Worm (Caenorhabditis elegans): ENCODE measurements around the gene cyp-25A2.

cyp-25A2 gene

DNA sequence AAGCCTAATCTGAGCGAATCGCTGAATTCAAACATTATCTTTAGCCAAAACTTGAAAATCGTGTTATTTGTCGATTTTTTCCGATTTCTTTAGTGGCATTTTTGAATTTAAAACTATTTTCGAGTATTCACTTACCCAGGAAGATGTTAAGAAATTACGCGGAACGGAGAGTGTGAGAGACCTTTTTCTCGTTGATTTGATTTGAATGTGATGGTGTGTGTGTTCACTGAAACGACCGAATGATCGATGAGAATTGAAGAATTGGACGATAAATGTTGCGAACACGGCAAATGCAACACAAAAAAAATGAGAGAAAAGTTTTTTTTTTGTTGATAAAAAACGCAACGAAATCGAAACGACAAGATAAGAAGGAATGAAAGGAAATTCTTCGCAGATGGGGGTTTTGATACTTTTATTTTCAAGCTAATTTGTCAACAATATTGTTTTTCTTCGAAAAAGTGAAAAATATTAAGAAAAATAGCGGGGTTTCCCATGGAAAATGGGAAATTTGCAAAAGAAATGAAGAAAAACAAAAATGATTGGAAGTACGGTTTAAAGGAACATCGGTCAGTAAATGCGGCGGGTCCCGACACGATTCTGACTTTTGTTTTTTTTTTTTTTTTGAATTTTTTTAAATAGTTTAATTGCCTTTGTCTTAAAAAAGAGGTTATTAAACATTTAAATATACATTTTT, 34.6 kb upstream of the cyp-25A2 start, which contains the start of gene mtm-3:
Gene mtm-3 (minus strand): TSS at position 228 of the 694 bp plus-strand sequence.
- TF ChIP-seq mml-1 (tag; optimal IDR thresholded peaks at IDR 0.05) = no peak
- no peak for TF ChIP-seq skn-1 (tag; optimal IDR thresholded peaks at IDR 0.05)
- no peak for TF ChIP-seq elt-3 (tag; optimal IDR thresholded peaks at IDR 0.05)
- no peak for TF ChIP-seq tbx-2 (tag; optimal IDR thresholded peaks at IDR 0.05)
- no peak for TF ChIP-seq egl-5 (tag; optimal IDR thresholded peaks at IDR 0.05)
- no peak for TF ChIP-seq aly-2 (tag; optimal IDR thresholded peaks at IDR 0.05)
- TF ChIP-seq eor-1 (tag; optimal IDR thresholded peaks at IDR 0.05) = no peak
- no peak for TF ChIP-seq sea-2 (GFP tag; optimal IDR thresholded peaks at IDR 0.05)
- TF ChIP-seq ceh-9 (tag; optimal IDR thresholded peaks at IDR 0.05) = no peak
- TF ChIP-seq nfya-1 (tag; optimal IDR thresholded peaks at IDR 0.05; ENCODE audit: insufficient read depth) = peak; percentile 24
- TF ChIP-seq mdl-1 (tag; optimal IDR thresholded peaks at IDR 0.05) = no peak
- no peak for TF ChIP-seq ceh-16 (tag; optimal IDR thresholded peaks at IDR 0.05)
- no peak for TF ChIP-seq ceh-28 (tag; optimal IDR thresholded peaks at IDR 0.05)
- peak; percentile 43 for TF ChIP-seq elt-2 (tag; optimal IDR thresholded peaks at IDR 0.05)
- TF ChIP-seq lin-15B (tag; optimal IDR thresholded peaks at IDR 0.05) = no peak
- TF ChIP-seq fkh-10 (GFP tag; optimal IDR thresholded peaks at IDR 0.05) = no peak
- TF ChIP-seq unc-62 (GFP tag; optimal IDR thresholded peaks at IDR 0.05) = no peak
- no peak for TF ChIP-seq nhr-237 (tag; optimal IDR thresholded peaks at IDR 0.05)
- no peak for TF ChIP-seq nhr-25 (tag; optimal IDR thresholded peaks at IDR 0.05)
- no peak for TF ChIP-seq nhr-76 (tag; optimal IDR thresholded peaks at IDR 0.05)
- TF ChIP-seq unc-39 (tag; optimal IDR thresholded peaks at IDR 0.05) = no peak
- peak; percentile 29 for TF ChIP-seq pha-4 (tag; optimal IDR thresholded peaks at IDR 0.05)
- TF ChIP-seq nhr-43 (tag; optimal IDR thresholded peaks at IDR 0.05; ENCODE audit: poor library complexity, severe bottlenecking) = no peak
- no peak for TF ChIP-seq fos-1 (tag; optimal IDR thresholded peaks at IDR 0.05)
- TF ChIP-seq nhr-23 (tag; optimal IDR thresholded peaks at IDR 0.05) = no peak
- peak; percentile 54 for TF ChIP-seq ama-1 (optimal IDR thresholded peaks at IDR 0.05)

- TF ChIP-seq jun-1 (tag; optimal IDR thresholded peaks at IDR 0.05) (no peak), ceh-28 (tag; optimal IDR thresholded peaks at IDR 0.05) (no peak), elt-1 (tag; optimal IDR thresholded peaks at IDR 0.05) (no peak), eor-1 (tag; optimal IDR thresholded peaks at IDR 0.05) (no peak)
Observed at ce11 chrIII:3800934-3801252, 34.1 kb upstream of the cyp-25A2 start.

DNA sequence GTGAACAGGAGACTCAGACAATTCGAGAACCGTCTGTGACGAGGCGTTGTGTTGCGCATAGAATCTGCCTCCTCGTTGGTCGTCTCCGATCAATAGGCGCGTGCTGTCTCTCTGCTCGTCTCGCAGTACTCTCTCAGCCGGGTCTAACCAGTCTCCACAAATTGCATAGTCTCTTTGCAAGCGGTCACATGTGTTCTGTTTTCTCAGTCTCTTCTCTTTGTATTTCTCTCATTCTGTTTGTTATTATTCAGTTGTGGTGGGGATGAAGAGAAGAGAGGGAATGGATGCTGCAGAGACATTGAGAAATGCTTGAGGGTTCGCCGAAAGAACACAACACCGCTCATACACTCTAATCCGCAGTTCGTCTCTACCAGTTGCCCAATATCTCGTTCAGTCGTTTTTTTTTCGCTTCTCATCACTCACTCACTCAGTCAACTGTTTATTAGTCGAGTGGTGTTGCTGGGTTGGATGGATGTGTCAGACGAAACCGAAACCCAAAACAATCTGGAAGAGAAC, 33.6 kb upstream of the cyp-25A2 start:
- TF ChIP-seq jun-1 (tag; optimal IDR thresholded peaks at IDR 0.05) = peak; percentile 98
- peak; percentile 88 for TF ChIP-seq ceh-82 (tag; optimal IDR thresholded peaks at IDR 0.05)
- TF ChIP-seq elt-3 (tag; optimal IDR thresholded peaks at IDR 0.05) = peak in 1 of 3 experiments; percentile 30
- TF ChIP-seq lin-39 (tag; optimal IDR thresholded peaks at IDR 0.05) = peak; percentile 96
- peak; percentile 43 for TF ChIP-seq sea-2 (GFP tag; optimal IDR thresholded peaks at IDR 0.05)
- TF ChIP-seq fkh-10 (GFP tag; optimal IDR thresholded peaks at IDR 0.05) = peak; percentile 97
- no peak for TF ChIP-seq nhr-67 (tag; optimal IDR thresholded peaks at IDR 0.05)
- peak; percentile 91 for TF ChIP-seq tbx-2 (tag; optimal IDR thresholded peaks at IDR 0.05)
- TF ChIP-seq mdl-1 (tag; optimal IDR thresholded peaks at IDR 0.05) = peak; percentile 99
- TF ChIP-seq ztf-4 (tag; optimal IDR thresholded peaks at IDR 0.05) = peak; percentile 81
- peak; percentile 84 for TF ChIP-seq pqm-1 (tag; optimal IDR thresholded peaks at IDR 0.05)
- TF ChIP-seq ztf-11 (tag; optimal IDR thresholded peaks at IDR 0.05) = no peak
- peak; percentile 15 for TF ChIP-seq ZK546.5 (tag; optimal IDR thresholded peaks at IDR 0.05)
- TF ChIP-seq zag-1 (tag; optimal IDR thresholded peaks at IDR 0.05) = peak; percentile 54
- TF ChIP-seq nhr-28 (tag; optimal IDR thresholded peaks at IDR 0.05) = no peak
- TF ChIP-seq nhr-11 (tag; optimal IDR thresholded peaks at IDR 0.05) = peak; percentile 86
- TF ChIP-seq mml-1 (tag; optimal IDR thresholded peaks at IDR 0.05) = no peak
- TF ChIP-seq aly-2 (tag; optimal IDR thresholded peaks at IDR 0.05) = no peak
- TF ChIP-seq nhr-43 (tag; optimal IDR thresholded peaks at IDR 0.05; ENCODE audit: poor library complexity, severe bottlenecking) = peak; percentile 93
- no peak for TF ChIP-seq daf-12 (tag; optimal IDR thresholded peaks at IDR 0.05)
- TF ChIP-seq nhr-237 (tag; optimal IDR thresholded peaks at IDR 0.05) = no peak
- TF ChIP-seq nhr-12 (tag; optimal IDR thresholded peaks at IDR 0.05) = no peak
- TF ChIP-seq pha-4 (tag; optimal IDR thresholded peaks at IDR 0.05) = peak; percentile 99
- TF ChIP-seq nhr-77 (tag; optimal IDR thresholded peaks at IDR 0.05) = peak; percentile 69
- peak; percentile 88 for TF ChIP-seq snpc-4 (tag; optimal IDR thresholded peaks at IDR 0.05)
- TF ChIP-seq eor-1 (tag; optimal IDR thresholded peaks at IDR 0.05) = no peak
- TF ChIP-seq ceh-9 (tag; optimal IDR thresholded peaks at IDR 0.05) = no peak
- TF ChIP-seq nhr-23 (tag; optimal IDR thresholded peaks at IDR 0.05) = peak; percentile 98
- peak; percentile 96 for TF ChIP-seq egl-5 (tag; optimal IDR thresholded peaks at IDR 0.05)
- TF ChIP-seq hmg-11 (tag; optimal IDR thresholded peaks at IDR 0.05) = peak; percentile 99
- peak; percentile 79 for TF ChIP-seq fos-1 (tag; optimal IDR thresholded peaks at IDR 0.05)
- TF ChIP-seq lin-15B (tag; optimal IDR thresholded peaks at IDR 0.05) = peak; percentile 86
- TF ChIP-seq R02D3.7 (tag; optimal IDR thresholded peaks at IDR 0.05) = peak; percentile 82
- peak; percentile 74 for TF ChIP-seq elt-2 (tag; optimal IDR thresholded peaks at IDR 0.05)
- peak; percentile 43 for TF ChIP-seq ceh-16 (tag; optimal IDR thresholded peaks at IDR 0.05)
- TF ChIP-seq nhr-25 (tag; optimal IDR thresholded peaks at IDR 0.05) = peak; percentile 96
- TF ChIP-seq elt-1 (tag; optimal IDR thresholded peaks at IDR 0.05) = peak; percentile 87
- TF ChIP-seq nhr-76 (tag; optimal IDR thresholded peaks at IDR 0.05) = peak; percentile 58
- peak; percentile 95 for TF ChIP-seq unc-62 (GFP tag; optimal IDR thresholded peaks at IDR 0.05)
- TF ChIP-seq skn-1 (tag; optimal IDR thresholded peaks at IDR 0.05) = peak; percentile 85
- peak; percentile 85 for TF ChIP-seq egl-27 (tag; optimal IDR thresholded peaks at IDR 0.05)
